Worm (Caenorhabditis elegans) whole organism, late embryonic: ENCODE results near the gene sra-33.
A peak's percentile ranks its signal among the peaks of the same experiment; 100 is the strongest.

Experiments used
- C08G9.2 ChIP-seq: sonication (generic microtip); optimal IDR thresholded peaks from 2 replicates; lab custom pipeline; 2016; ENCODE audit warnings: mild to moderate bottlenecking, missing genetic modification characterization, moderate library complexity, missing compliant biosample characterization
- C38D4.7 ChIP-seq: fragments of 200-800 bp; sonication (Bioruptor generic); optimal IDR thresholded peaks from 2 replicates; lab custom pipeline; 2018; ENCODE audit warnings: mild to moderate bottlenecking, missing genetic modification characterization, moderate library complexity, missing compliant biosample characterization
- K02D7.2 ChIP-seq: sonication (generic microtip); optimal IDR thresholded peaks from 2 replicates; lab custom pipeline; 2017; ENCODE audit warnings: mild to moderate bottlenecking, missing genetic modification characterization, missing compliant biosample characterization
- K09A11.1 ChIP-seq: sonication (generic microtip); optimal IDR thresholded peaks from 2 replicates; lab custom pipeline; 2017; ENCODE audit warnings: antibody characterized with exemption, mild to moderate bottlenecking, missing genetic modification characterization, missing compliant biosample characterization; ENCODE audit not compliant: insufficient read depth
- T23F11.4 ChIP-seq: fragments of 200-800 bp; sonication (Bioruptor generic); optimal IDR thresholded peaks from 2 replicates; lab custom pipeline; 2018; ENCODE audit warnings: mild to moderate bottlenecking, missing genetic modification characterization, missing compliant biosample characterization
- Y22D7AL.16 ChIP-seq: sonication (generic microtip); optimal IDR thresholded peaks from 2 replicates; lab custom pipeline; 2016; ENCODE audit warnings: missing genetic modification characterization, missing compliant biosample characterization
- ceh-19 ChIP-seq: fragments of 200-800 bp; sonication (Bioruptor generic); optimal IDR thresholded peaks from 2 replicates; lab custom pipeline; 2018; ENCODE audit warnings: mild to moderate bottlenecking, missing genetic modification characterization, missing compliant biosample characterization
- ceh-24 ChIP-seq: sonication (generic microtip); optimal IDR thresholded peaks from 2 replicates; lab custom pipeline; 2016; ENCODE audit warnings: mild to moderate bottlenecking, missing genetic modification characterization, missing compliant biosample characterization
- ceh-31 ChIP-seq: sonication (generic microtip); optimal IDR thresholded peaks from 2 replicates; lab custom pipeline; 2016; ENCODE audit warnings: missing genetic modification characterization, missing compliant biosample characterization
- ceh-34 ChIP-seq: sonication (generic microtip); optimal IDR thresholded peaks from 2 replicates; lab custom pipeline; 2016; ENCODE audit warnings: mild to moderate bottlenecking, missing genetic modification characterization, missing compliant biosample characterization
- ceh-6 ChIP-seq: fragments of 200-800 bp; sonication (Bioruptor generic); optimal IDR thresholded peaks from 2 replicates; lab custom pipeline; 2018; ENCODE audit warnings: mild to moderate bottlenecking, missing genetic modification characterization, missing compliant biosample characterization
- ceh-9 ChIP-seq: sonication (generic microtip); optimal IDR thresholded peaks from 2 replicates; lab custom pipeline; 2016; ENCODE audit warnings: mild to moderate bottlenecking, missing genetic modification characterization, inconsistent platforms, missing compliant biosample characterization
- che-1 ChIP-seq: sonication (generic microtip); optimal IDR thresholded peaks from 2 replicates; lab custom pipeline; 2016; ENCODE audit warnings: mild to moderate bottlenecking, missing genetic modification characterization, missing compliant biosample characterization
- dmd-4 ChIP-seq: sonication (generic microtip); optimal IDR thresholded peaks from 2 replicates; lab custom pipeline; 2016; ENCODE audit warnings: borderline replicate concordance, missing genetic modification characterization, missing compliant biosample characterization
- elt-2 ChIP-seq: sonication (generic microtip); optimal IDR thresholded peaks from 2 replicates; lab custom pipeline; 2016; ENCODE audit warnings: missing genetic modification reagents, missing genetic modification characterization, missing compliant biosample characterization
- ets-4 ChIP-seq: sonication (generic microtip); optimal IDR thresholded peaks from 2 replicates; lab custom pipeline; 2016; ENCODE audit warnings: missing genetic modification characterization, missing compliant biosample characterization
- eyg-1 ChIP-seq: sonication (generic microtip); optimal IDR thresholded peaks from 2 replicates; lab custom pipeline; 2016; ENCODE audit warnings: missing genotype, missing genetic modification characterization, missing compliant biosample characterization
- fax-1 ChIP-seq: sonication (generic microtip); optimal IDR thresholded peaks from 2 replicates; lab custom pipeline; 2016; ENCODE audit warnings: missing genotype, missing genetic modification characterization, missing compliant biosample characterization
- gmeb-2 ChIP-seq: sonication (generic microtip); optimal IDR thresholded peaks from 2 replicates; lab custom pipeline; 2016; ENCODE audit warnings: missing genetic modification characterization, inconsistent platforms, missing compliant biosample characterization
- hlh-30 ChIP-seq: sonication (generic microtip); optimal IDR thresholded peaks from 2 replicates; lab custom pipeline; 2017; ENCODE audit warnings: antibody characterized with exemption, missing genetic modification characterization, missing compliant biosample characterization; ENCODE audit not compliant: insufficient read depth
- hlh-6 ChIP-seq: sonication (generic microtip); optimal IDR thresholded peaks from 2 replicates; lab custom pipeline; 2016; ENCODE audit warnings: missing genotype, missing genetic modification characterization, missing compliant biosample characterization
- madf-2 ChIP-seq: sonication (generic microtip); optimal IDR thresholded peaks from 2 replicates; lab custom pipeline; 2017; ENCODE audit warnings: missing genetic modification characterization, missing compliant biosample characterization
- nfya-1 ChIP-seq: sonication (generic microtip); optimal IDR thresholded peaks from 2 replicates; lab custom pipeline; 2017; ENCODE audit warnings: missing genetic modification characterization, mild to moderate bottlenecking, missing compliant biosample characterization, antibody characterized with exemption, moderate library complexity
- nhr-232 ChIP-seq: sonication (generic microtip); optimal IDR thresholded peaks from 2 replicates; lab custom pipeline; 2016; ENCODE audit warnings: missing genetic modification characterization, missing compliant biosample characterization
- pax-1 ChIP-seq: fragments of 150-350 bp; optimal IDR thresholded peaks from 2 replicates; lab custom pipeline; 2014; ENCODE audit warnings: missing biosample characterization, missing genetic modification characterization
- pha-2 ChIP-seq: sonication (generic microtip); optimal IDR thresholded peaks from 2 replicates; lab custom pipeline; 2017; ENCODE audit warnings: mild to moderate bottlenecking, missing genetic modification characterization, missing compliant biosample characterization
- ref-2 ChIP-seq: sonication (generic microtip); optimal IDR thresholded peaks from 2 replicates; lab custom pipeline; 2016; ENCODE audit warnings: missing genetic modification characterization, missing compliant biosample characterization
- sdc-2 ChIP-seq: sonication (generic microtip); optimal IDR thresholded peaks from 2 replicates; lab custom pipeline; 2016; ENCODE audit warnings: missing genotype, missing genetic modification characterization, missing compliant biosample characterization
- sox-2 ChIP-seq: fragments of 200-800 bp; sonication (Bioruptor generic); IDR thresholded peaks from 2 replicates; pipeline ENCODE4 v1.3.6; 2022; ENCODE audit warnings: missing genetic modification reagents, missing genetic modification characterization, missing compliant biosample characterization
- syd-9 ChIP-seq: sonication (generic microtip); optimal IDR thresholded peaks from 2 replicates; lab custom pipeline; 2016; ENCODE audit warnings: mild to moderate bottlenecking, missing genetic modification characterization, moderate library complexity, missing compliant biosample characterization
- tbx-2 ChIP-seq: sonication (generic microtip); optimal IDR thresholded peaks from 2 replicates; lab custom pipeline; 2016; ENCODE audit warnings: missing genetic modification characterization, missing compliant biosample characterization
- tbx-7 ChIP-seq: sonication (generic microtip); optimal IDR thresholded peaks from 2 replicates; lab custom pipeline; 2016; ENCODE audit warnings: missing genotype, missing genetic modification characterization, missing compliant biosample characterization
- unc-55 ChIP-seq: sonication (generic microtip); optimal IDR thresholded peaks from 2 replicates; lab custom pipeline; 2017; ENCODE audit warnings: missing biosample characterization, missing genetic modification reagents, missing genetic modification characterization
- unc-86 ChIP-seq: sonication (generic microtip); optimal IDR thresholded peaks from 2 replicates; lab custom pipeline; 2016; ENCODE audit warnings: missing genetic modification characterization, missing compliant biosample characterization
- zip-5 ChIP-seq: sonication (generic microtip); optimal IDR thresholded peaks from 2 replicates; lab custom pipeline; 2016; ENCODE audit warnings: missing genetic modification characterization, missing compliant biosample characterization
- ztf-16 ChIP-seq: sonication (generic microtip); optimal IDR thresholded peaks from 2 replicates; lab custom pipeline; 2017; ENCODE audit warnings: missing genetic modification characterization, missing compliant biosample characterization

The sra-33 gene

ce11 chrII:4560068-4560467 is 23.0 kb upstream of the sra-33 start, which contains the start of gene M03A1.8:
M03A1.8 (plus strand) TSS chrII:4560336.
- TF ChIP-seq dmd-4 (tag; lab: Kevin White, UChicago) (no peak), ceh-19 (GFP tag; lab: Kevin White, UChicago) (no peak), Y22D7AL.16 (tag; lab: Kevin White, UChicago) (no peak), K09A11.1 (tag; lab: Kevin White, UChicago) (no peak), ets-4 (tag; lab: Kevin White, UChicago) (no peak), sdc-2 (no peak), ztf-16 (no peak), pax-1 (tag; lab: Kevin White, UChicago) (no peak), madf-2 (no peak), C38D4.7 (GFP tag; lab: Kevin White, UChicago) (no peak), nhr-232 (no peak), elt-2 (tag; lab: Kevin White, UChicago) (no peak), che-1 (tag; lab: Kevin White, UChicago) (no peak), unc-86 (tag; lab: Kevin White, UChicago) (no peak), ceh-24 (no peak), K02D7.2 (no peak), C08G9.2 (tag; lab: Kevin White, UChicago) (no peak), syd-9 (tag; lab: Kevin White, UChicago) (no peak), tbx-7 (tag; lab: Kevin White, UChicago) (no peak), zip-5 (tag; lab: Kevin White, UChicago) (no peak)
- TF ChIP-seq, all 69 proteins: peak for 0

- TF ChIP-seq nfya-1 (tag; lab: Kevin White, UChicago) (no peak), ceh-9 (tag; lab: Kevin White, UChicago) (no peak), unc-86 (tag; lab: Kevin White, UChicago) (no peak), sdc-2 (no peak), fax-1 (no peak)
Observed at ce11 chrII:4557487-4557886, 20.4 kb upstream of the sra-33 start, which contains the start of gene M03A1.3. M03A1.3 (plus strand) TSS chrII:4557787.

- TF ChIP-seq elt-2 (tag; lab: Kevin White, UChicago) (peak; percentile 59), tbx-7 (tag; lab: Kevin White, UChicago) (no peak), gmeb-2 (tag; lab: Kevin White, UChicago) (no peak)
Observed at ce11 chrII:4552088-4552487, 15.0 kb upstream of the sra-33 start.

- TF ChIP-seq ref-2 (tag; lab: Kevin White, UChicago) (no peak), K09A11.1 (tag; lab: Kevin White, UChicago) (no peak), hlh-30 (no peak), tbx-7 (tag; lab: Kevin White, UChicago) (no peak), ceh-34 (tag; lab: Kevin White, UChicago) (no peak)
- TF ChIP-seq, all 69 proteins: peak for 0
Observed at ce11 chrII:4550783-4551182, 13.7 kb upstream of the sra-33 start, which contains the start of gene K07E1.1. K07E1.1 (plus strand) TSS chrII:4551083.

- no peak for TF ChIP-seq unc-55 (GFP tag; lab: Kevin White, UChicago)
- TF ChIP-seq T23F11.4 (GFP tag; lab: Kevin White, UChicago) = no peak
Observed at ce11 chrII:4549983-4550572, 13.0 kb upstream of the sra-33 start.

ce11 chrII:4548408-4548807 is 11.4 kb upstream of the sra-33 start:
- TF ChIP-seq pha-2 (tag; lab: Kevin White, UChicago) = no peak
- no peak for TF ChIP-seq tbx-2
- TF ChIP-seq hlh-6 (tag; lab: Kevin White, UChicago) = no peak
- TF ChIP-seq ceh-31 (tag; lab: Kevin White, UChicago) = no peak
- TF ChIP-seq ets-4 (tag; lab: Kevin White, UChicago) = no peak
- no peak for TF ChIP-seq sox-2
- no peak for TF ChIP-seq ceh-6 (GFP tag; lab: Kevin White, UChicago)
- TF ChIP-seq eyg-1 = no peak
- TF ChIP-seq, all 69 proteins: peak for 0
